Worm (Caenorhabditis elegans) whole organism, L4 larva: Measurements from ENCODE around the gene rsks-1.
"Not testable (repeated sequence)": the region's sequence is repeated elsewhere in the genome, so short reads cannot be mapped to it uniquely, and the experiment has no call there.

Experiments used
- F44E2.7 ChIP-seq: fragments of 200-800 bp; sonication (Bioruptor generic); IDR thresholded peaks from 2 replicates; pipeline ENCODE4 v2.1.2; 2022; ENCODE audit warnings: missing genetic modification characterization, missing compliant biosample characterization
- R02D3.7 ChIP-seq: fragments of 150-350 bp; sonication (generic microtip); optimal IDR thresholded peaks from 3 replicates; lab custom pipeline; 2014; ENCODE audit warnings: missing biosample characterization, missing genetic modification characterization
- aha-1 ChIP-seq: fragments of 150-350 bp; peaks from one replicate; lab custom pipeline; 2014; ENCODE audit warnings: missing biosample characterization, missing genetic modification characterization
- aly-2 ChIP-seq: sonication (generic microtip); optimal IDR thresholded peaks from 2 replicates; lab custom pipeline; 2018; ENCODE audit warnings: missing biosample characterization, missing genetic modification characterization
- ceh-28 ChIP-seq: fragments of 150-350 bp; optimal IDR thresholded peaks from 2 replicates; lab custom pipeline; 2014; ENCODE audit warnings: missing biosample characterization, missing genetic modification reagents, missing genetic modification characterization
- ceh-82 ChIP-seq: sonication (generic microtip); optimal IDR thresholded peaks from 2 replicates; lab custom pipeline; 2017; ENCODE audit warnings: missing biosample characterization, missing genetic modification characterization
- dmd-8 ChIP-seq: fragments of 200-800 bp; sonication (Bioruptor generic); IDR thresholded peaks from 2 replicates; pipeline ENCODE4 v1.3.6; 2022; ENCODE audit warnings: missing genetic modification characterization, missing compliant biosample characterization
- dpl-1 ChIP-seq: fragments of 150-350 bp; optimal IDR thresholded peaks from 2 replicates; lab custom pipeline; 2014; ENCODE audit warnings: missing biosample characterization, missing genetic modification reagents, missing genetic modification characterization
- dve-1 ChIP-seq: sonication (generic microtip); optimal IDR thresholded peaks from 2 replicates; lab custom pipeline; 2017; ENCODE audit warnings: antibody characterized with exemption, mild to moderate bottlenecking, missing genetic modification characterization, missing compliant biosample characterization; ENCODE audit not compliant: insufficient read depth
- fkh-10 ChIP-seq: fragments of 150-350 bp; optimal IDR thresholded peaks from 2 replicates; lab custom pipeline; 2014; ENCODE audit warnings: missing biosample characterization, missing genetic modification reagents, missing genetic modification characterization
- hmg-1.1 ChIP-seq: fragments of 200-800 bp; sonication (Bioruptor generic); IDR thresholded peaks from 2 replicates; pipeline ENCODE4 v1.3.6; 2022; ENCODE audit warnings: missing genetic modification reagents, missing genetic modification characterization, missing compliant biosample characterization
- mdl-1 ChIP-seq, 2 experiments: fragments of 150-350 bp in 1 of 2; sonication (generic microtip) in 1 of 2; optimal IDR thresholded peaks; 2 replicates each; lab custom pipeline; 2014 to 2017; ENCODE audit warnings: missing biosample characterization in 2 of 2, missing genetic modification characterization in 2 of 2
- mep-1 ChIP-seq: fragments of 150-350 bp; sonication (generic microtip); optimal IDR thresholded peaks from 3 replicates; lab custom pipeline; 2014; ENCODE audit warnings: missing biosample characterization, missing genetic modification characterization
- mes-2 ChIP-seq: sonication (generic microtip); optimal IDR thresholded peaks from 2 replicates; lab custom pipeline; 2016; ENCODE audit warnings: missing genotype, mild to moderate bottlenecking, missing genetic modification characterization, missing compliant biosample characterization; ENCODE audit not compliant: poor library complexity, severe bottlenecking
- nhr-10 ChIP-seq: fragments of 150-350 bp; optimal IDR thresholded peaks from 2 replicates; lab custom pipeline; 2014; ENCODE audit warnings: missing biosample characterization, missing genetic modification characterization
- nhr-102 ChIP-seq: sonication (generic microtip); optimal IDR thresholded peaks from 2 replicates; lab custom pipeline; 2016; ENCODE audit warnings: mild to moderate bottlenecking, missing genetic modification characterization, moderate library complexity, missing compliant biosample characterization
- nhr-111 ChIP-seq: fragments of 200-800 bp; sonication (Bioruptor generic); optimal IDR thresholded peaks from 2 replicates; lab custom pipeline; 2018; ENCODE audit warnings: mild to moderate bottlenecking, missing genetic modification characterization, missing compliant biosample characterization
- nhr-41 ChIP-seq: fragments of 200-800 bp; sonication (Bioruptor generic); IDR thresholded peaks from 2 replicates; pipeline ENCODE4 v1.3.6; 2022; ENCODE audit warnings: missing genetic modification reagents, missing genetic modification characterization, missing compliant biosample characterization
- nhr-48 ChIP-seq: sonication (generic microtip); optimal IDR thresholded peaks from 2 replicates; lab custom pipeline; 2016; ENCODE audit warnings: mild to moderate bottlenecking, missing genetic modification characterization, missing compliant biosample characterization
- rbr-2 ChIP-seq: sonication (generic microtip); optimal IDR thresholded peaks from 2 replicates; lab custom pipeline; 2016; ENCODE audit warnings: missing genotype, missing genetic modification characterization, missing compliant biosample characterization
- snpc-4 ChIP-seq: fragments of 150-350 bp; optimal IDR thresholded peaks from 2 replicates; lab custom pipeline; 2014; ENCODE audit warnings: missing biosample characterization, missing genetic modification characterization
- tag-97 ChIP-seq: fragments of 200-800 bp; sonication (Bioruptor generic); IDR thresholded peaks from 2 replicates; pipeline ENCODE4 v1.3.6; 2022; ENCODE audit warnings: missing genetic modification characterization, missing compliant biosample characterization
- tra-1 ChIP-seq: fragments of 200-800 bp; sonication (Bioruptor generic); IDR thresholded peaks from 2 replicates; pipeline ENCODE4 v1.3.6; 2022; ENCODE audit warnings: missing genetic modification reagents, missing genetic modification characterization, missing compliant biosample characterization
- unc-130 ChIP-seq: sonication (generic microtip); optimal IDR thresholded peaks from 2 replicates; lab custom pipeline; 2016; ENCODE audit warnings: missing genetic modification reagents, missing genetic modification characterization, missing compliant biosample characterization
- unc-62 ChIP-seq, 3 experiments: fragments of 150-350 bp in 1 of 3; sonication (generic microtip); optimal IDR thresholded peaks in 2 of 3; peaks in 1 of 3; 1 replicate in 1 of 3; 2 replicates in 2 of 3; lab custom pipeline; 2014 to 2017; ENCODE audit warnings: missing biosample characterization in 3 of 3, missing genetic modification characterization in 3 of 3, missing genetic modification reagents in 3 of 3, missing genotype in 1 of 3
- zfp-3 ChIP-seq: fragments of 200-800 bp; sonication (Bioruptor generic); conservative IDR thresholded peaks from 2 replicates; pipeline ENCODE4 v1.3.6; 2022; ENCODE audit warnings: missing genetic modification reagents, missing genetic modification characterization, missing compliant biosample characterization
- ztf-11 ChIP-seq: fragments of 150-350 bp; optimal IDR thresholded peaks from 2 replicates; lab custom pipeline; 2014; ENCODE audit warnings: missing biosample characterization, missing genetic modification characterization

Gene rsks-1

DNA sequence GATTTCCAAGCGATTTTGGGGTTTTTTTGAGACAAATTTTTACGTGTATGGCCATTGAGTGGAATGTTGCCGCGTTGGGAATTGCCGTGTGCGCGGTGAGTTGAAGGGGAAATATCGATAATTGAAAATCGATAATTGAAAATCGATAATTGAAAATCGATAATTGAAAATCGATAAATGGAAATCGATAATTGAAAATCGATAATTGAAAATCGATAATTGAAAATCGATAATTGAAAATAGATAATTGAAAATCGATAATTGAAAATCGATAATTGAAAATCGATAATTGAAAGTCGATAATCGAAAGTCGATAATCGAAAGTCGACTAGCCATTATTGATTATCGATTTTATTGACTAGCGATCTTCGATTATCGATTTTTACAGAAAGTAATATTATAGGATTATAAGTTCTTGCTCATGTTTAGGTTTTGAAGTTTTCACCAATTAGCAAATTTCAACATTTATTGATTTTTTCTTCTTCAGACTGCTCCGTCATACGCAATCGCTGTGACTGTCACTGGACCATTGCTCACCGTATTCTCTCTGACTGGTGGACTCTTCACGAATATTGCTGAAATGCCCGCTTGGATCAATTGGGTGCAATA lies 23.2 kb upstream of the rsks-1 start:
- TF ChIP-seq ceh-28 (tag; lab: Kevin White, UChicago) (peak; percentile 99), hmg-1.1 (no peak)

DNA sequence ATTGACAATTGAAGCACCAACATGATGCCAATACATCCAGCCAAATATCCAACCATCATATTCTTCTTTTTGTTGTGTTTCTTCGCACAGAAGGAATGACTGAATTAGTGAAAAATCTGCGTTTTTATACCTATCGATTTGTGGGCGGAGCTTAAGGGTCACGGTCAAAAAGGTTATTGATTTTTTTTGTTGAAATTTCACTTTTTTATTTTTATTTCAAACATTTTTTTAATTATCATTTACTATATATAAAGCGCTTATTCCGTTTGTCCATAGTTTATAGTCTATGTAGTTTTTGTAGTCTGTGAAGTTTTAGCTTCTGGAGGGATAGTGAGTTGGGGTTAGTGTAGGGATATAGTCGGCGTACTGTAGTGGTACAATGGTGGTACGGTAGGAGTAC lies 20.9 kb upstream of the rsks-1 start, which contains the start of gene Y47D3A.13:
Gene Y47D3A.13, minus strand, starts transcription at position 101 of the 400 bp plus-strand sequence.
- not testable (repeated sequence) for TF ChIP-seq dpl-1 (GFP tag; lab: Kevin White, UChicago); nhr-41 (GFP tag; lab: Robert Waterston, UW); tag-97 (GFP tag; lab: Robert Waterston, UW)

DNA sequence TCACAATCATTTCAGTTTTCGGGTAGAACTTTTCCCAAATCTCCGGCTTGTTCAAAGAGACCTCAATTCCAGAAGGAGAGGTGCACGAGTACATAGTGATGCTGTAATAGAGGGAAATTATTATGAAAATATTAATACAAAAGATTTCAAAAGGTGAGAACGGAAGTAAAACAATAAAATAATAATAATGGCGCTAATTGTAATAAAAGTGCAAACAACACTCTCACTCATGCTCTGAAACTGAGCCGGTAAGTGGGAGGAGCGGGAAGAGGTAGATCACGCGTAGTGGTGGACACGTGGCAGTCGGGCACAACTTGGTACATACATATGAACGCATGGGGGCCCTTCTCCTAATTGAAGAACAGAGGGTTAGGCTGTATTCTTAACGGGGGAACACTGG lies 17.9 kb upstream of the rsks-1 start, which contains the start of gene tbx-37:
Gene tbx-37, minus strand, starts transcription at position 101 of the 400 bp plus-strand sequence.
- TF ChIP-seq ceh-82 (tag; lab: Kevin White, UChicago) = no peak
- no peak for TF ChIP-seq snpc-4
- no peak for TF ChIP-seq mes-2 (tag; lab: Kevin White, UChicago)
- no peak for TF ChIP-seq R02D3.7 (tag; lab: Kevin White, UChicago)
- no peak for TF ChIP-seq F44E2.7 (GFP tag; lab: Robert Waterston, UW)
- TF ChIP-seq dve-1 (tag; lab: Kevin White, UChicago) = no peak
- TF ChIP-seq mep-1 (tag; lab: Kevin White, UChicago) = no peak
- TF ChIP-seq nhr-10 (tag; lab: Kevin White, UChicago) = no peak
- no peak for TF ChIP-seq ztf-11 (tag; lab: Kevin White, UChicago)
- TF ChIP-seq mdl-1 (tag; optimal IDR thresholded peaks at IDR 0.05; lab: Kevin White, UChicago) = no peak

DNA sequence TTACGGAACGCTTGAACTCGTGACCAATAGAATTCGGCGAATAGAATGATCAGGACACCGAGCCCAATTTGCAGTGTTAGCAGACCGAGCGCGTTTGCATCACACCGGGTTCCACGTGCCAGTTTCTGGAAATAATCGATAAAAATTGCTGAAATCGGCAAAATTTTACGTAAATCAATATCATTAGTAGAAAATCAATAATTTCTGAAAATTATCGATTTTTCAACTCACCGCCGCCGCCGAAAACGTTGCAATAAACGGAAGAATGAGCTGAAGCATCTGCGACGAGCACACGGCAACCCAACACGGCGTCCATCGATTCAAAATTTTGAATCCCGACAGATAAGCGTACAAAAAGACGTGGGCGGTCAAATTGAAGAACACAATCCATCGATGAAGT lies 14.3 kb upstream of the rsks-1 start:
- TF ChIP-seq aly-2 (tag; lab: Kevin White, UChicago) = no peak
- peak; percentile 78 for TF ChIP-seq ceh-28 (tag; lab: Kevin White, UChicago)
- peak; percentile 45 for TF ChIP-seq aha-1 (tag; lab: Kevin White, UChicago)

DNA sequence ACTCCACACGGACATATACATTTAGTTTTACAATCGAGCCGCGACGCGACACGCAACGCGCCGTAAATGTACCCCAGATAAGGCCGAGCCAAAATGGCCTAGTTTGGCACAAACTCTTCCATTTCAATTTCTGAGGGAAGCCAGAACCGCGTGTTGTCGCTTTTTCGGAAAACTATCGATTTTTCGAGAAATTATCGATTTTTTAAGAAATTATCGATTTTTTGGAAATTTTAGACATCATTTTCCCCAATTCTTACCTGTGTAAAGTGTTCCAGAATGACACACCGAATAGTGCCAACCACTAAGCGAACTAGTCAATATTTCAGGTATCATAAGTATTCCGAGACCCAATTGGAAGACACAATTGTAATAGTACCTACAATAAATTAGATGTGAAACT lies 13.5 kb upstream of the rsks-1 start:
- TF ChIP-seq nhr-41 (GFP tag; lab: Robert Waterston, UW) (no peak), ceh-28 (tag; lab: Kevin White, UChicago) (peak; percentile 69), tra-1 (GFP tag; lab: Robert Waterston, UW) (no peak), zfp-3 (GFP tag; lab: Robert Waterston, UW) (no peak), F44E2.7 (GFP tag; lab: Robert Waterston, UW) (no peak), dve-1 (tag; lab: Kevin White, UChicago) (no peak)

DNA sequence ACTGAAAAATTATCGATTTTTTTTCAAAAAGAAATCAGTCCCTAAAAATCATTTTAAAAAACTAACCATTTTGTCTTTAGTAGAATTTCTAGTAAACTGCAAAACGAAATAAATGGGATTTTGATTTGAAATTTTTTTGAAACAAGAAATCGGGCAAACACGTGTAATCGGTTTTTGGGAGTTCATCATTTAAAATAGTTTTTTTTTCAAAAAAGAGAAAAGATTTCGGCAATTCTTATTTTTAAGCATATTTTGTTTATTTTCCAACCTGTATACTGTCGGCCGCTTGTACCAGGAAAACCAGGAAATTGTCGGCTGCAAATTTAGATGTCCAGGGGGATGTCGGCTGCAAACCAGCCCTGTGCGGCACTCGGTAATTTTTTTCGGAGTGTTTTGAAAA lies 13.0 kb upstream of the rsks-1 start, which contains the start of gene elo-8:
Gene elo-8, minus strand, starts transcription at position 101 of the 400 bp plus-strand sequence.
- TF ChIP-seq unc-62 (GFP tag; optimal IDR thresholded peaks at IDR 0.05 in 1 of 2; lab: Kevin White, UChicago) (peak in 1 of 2 experiments; percentile 2), unc-62 (tag; optimal IDR thresholded peaks at IDR 0.05; lab: Kevin White, UChicago) (no peak), unc-130 (GFP tag; lab: Kevin White, UChicago) (no peak), nhr-102 (tag; lab: Kevin White, UChicago) (no peak)

DNA sequence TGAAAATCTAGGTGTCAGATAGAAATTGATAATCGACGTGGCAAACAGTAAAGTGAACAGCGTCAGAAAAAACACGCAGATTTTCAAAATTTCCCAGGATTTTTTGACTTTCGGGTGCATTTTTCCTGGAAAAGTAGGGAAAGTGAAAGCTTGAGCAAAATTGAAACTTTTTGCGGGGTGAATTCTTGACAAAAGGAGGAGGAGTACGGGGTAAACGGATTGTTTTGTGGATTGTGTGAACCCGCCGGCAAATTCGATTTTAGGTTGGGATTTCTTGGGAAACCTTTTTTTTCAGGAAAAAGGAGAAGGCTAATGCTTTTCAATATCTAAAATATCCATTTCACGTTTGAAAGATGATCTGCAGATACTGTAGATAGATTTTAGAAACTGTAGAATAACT lies 10.2 kb upstream of the rsks-1 start, which contains the start of gene Y47D3A.34:
Gene Y47D3A.34, minus strand, starts transcription at position 120 of the 400 bp plus-strand sequence.
- TF ChIP-seq nhr-111 (GFP tag; lab: Kevin White, UChicago) = no peak
- no peak for TF ChIP-seq dmd-8 (GFP tag; lab: Robert Waterston, UW)
- TF ChIP-seq nhr-48 (tag; lab: Kevin White, UChicago) = no peak
- no peak for TF ChIP-seq F44E2.7 (GFP tag; lab: Robert Waterston, UW)
- no peak for TF ChIP-seq rbr-2 (tag; lab: Kevin White, UChicago)
- peak; percentile 89 for TF ChIP-seq fkh-10 (GFP tag; lab: Kevin White, UChicago)
- TF ChIP-seq tag-97 (GFP tag; lab: Robert Waterston, UW) = no peak
- no peak for TF ChIP-seq mep-1 (tag; lab: Kevin White, UChicago)
